Fruit fly (Drosophila melanogaster) Kc167 (cell line): ENCODE measurements around the gene CG31233.

Experiments used
- Myc ChIP-seq: fragments of >200 bp; optimal IDR thresholded peaks from 2 replicates; lab custom pipeline; 2017; ENCODE audit warnings: missing external identifiers
- h ChIP-seq: fragments of >200 bp; optimal IDR thresholded peaks from 3 replicates; lab custom pipeline; 2018; ENCODE audit warnings: missing external identifiers
- insv ChIP-seq: fragments of >200 bp; optimal IDR thresholded peaks from 3 replicates; lab custom pipeline; 2018; ENCODE audit warnings: missing external identifiers
- psq ChIP-seq: fragments of >200 bp; optimal IDR thresholded peaks from 2 replicates; lab custom pipeline; 2017; ENCODE audit warnings: missing external identifiers
- ttk ChIP-seq: sonication (Bioruptor generic); optimal IDR thresholded peaks from 2 replicates; lab custom pipeline; 2017; ENCODE audit warnings: missing external identifiers

DNA sequence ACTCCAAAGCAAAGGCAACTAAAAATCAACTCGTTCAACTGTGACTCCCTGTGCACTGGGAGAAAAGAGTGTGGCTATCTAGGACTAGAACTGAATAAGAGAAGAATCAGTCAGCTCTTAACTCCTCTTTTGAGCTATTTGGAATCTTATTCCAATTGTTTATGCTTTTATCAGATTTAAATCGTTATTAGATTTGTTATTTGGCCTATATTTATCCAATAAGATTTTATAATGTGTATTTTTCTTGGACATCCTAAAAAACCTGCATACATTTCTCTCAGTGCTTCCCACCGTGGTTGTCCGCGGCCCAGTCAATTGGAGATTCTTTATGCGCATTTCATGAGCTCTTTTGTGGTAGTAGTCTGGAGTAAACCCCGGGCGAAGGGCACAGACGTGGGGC is 31.8 kb downstream of the CG31233 start:
- no peak for TF ChIP-seq ttk (lab: Kevin White, UChicago)
- no peak for TF ChIP-seq psq (lab: Kevin White, UChicago)
- TF ChIP-seq insv, result no peak
- TF ChIP-seq h (lab: Kevin White, UChicago), result no peak
- no peak for TF ChIP-seq Myc (lab: Kevin White, UChicago)
